Fruit fly (Drosophila melanogaster): ENCODE data around the gene CG45071.

Gene CG45071

dm6 chr3L:15107158-15107775 is 1.6 kb downstream of the CG45071 start (continued):
- TF ChIP-seq pros (GFP tag; optimal IDR thresholded peaks at IDR 0.05) (no peak), CG16779 (GFP tag; IDR thresholded peaks at IDR 0.05) (no peak), CG17328 (GFP tag; IDR thresholded peaks at IDR 0.05) (no peak), Hr78 (GFP tag; optimal IDR thresholded peaks at IDR 0.05) (no peak), bowl (GFP tag; IDR thresholded peaks at IDR 0.05) (0 out of 2 replicates have a peak, but pooled peaks have one; percentile 6), Vsx1 (GFP tag; optimal IDR thresholded peaks at IDR 0.05) (no peak), Fer2 (tag; optimal IDR thresholded peaks at IDR 0.05) (no peak), CG8765 (GFP tag; IDR thresholded peaks at IDR 0.05) (no peak), Optix (GFP tag; IDR thresholded peaks at IDR 0.05) (no peak), dysf (GFP tag; IDR thresholded peaks at IDR 0.05) (no peak), CG11723 (GFP tag; optimal IDR thresholded peaks at IDR 0.05) (no peak), sna (GFP tag; IDR thresholded peaks at IDR 0.05; ENCODE audit: partially characterized antibody) (no peak), Camta (GFP tag; optimal IDR thresholded peaks at IDR 0.05) (no peak), CG17568 (GFP tag; optimal IDR thresholded peaks at IDR 0.05) (no peak), Adf1 (GFP tag; IDR thresholded peaks at IDR 0.05) (peak; percentile 62; the same call in 1 of the 2 replicates), ap (GFP tag; IDR thresholded peaks at IDR 0.05) (no peak), Atf3 (GFP tag; optimal IDR thresholded peaks at IDR 0.05) (no peak), CoRest (tag; optimal IDR thresholded peaks at IDR 0.05) (no peak), Kr (GFP tag; optimal IDR thresholded peaks at IDR 0.05) (no peak), Dll (GFP tag; IDR thresholded peaks at IDR 0.05; ENCODE audit: partially characterized antibody) (no peak), ssp (GFP tag; IDR thresholded peaks at IDR 0.05) (no peak), Elba2 (GFP tag; optimal IDR thresholded peaks at IDR 0.05) (no peak), peb (GFP tag; IDR thresholded peaks at IDR 0.05) (no peak), CG18262 (tag; optimal IDR thresholded peaks at IDR 0.05) (no peak), toy (GFP tag; IDR thresholded peaks at IDR 0.05) (no peak), ash1 (GFP tag; optimal IDR thresholded peaks at IDR 0.05) (no peak), CG3163 (GFP tag; optimal IDR thresholded peaks at IDR 0.05) (no peak), HLH4C (GFP tag; IDR thresholded peaks at IDR 0.05; ENCODE audit: partially characterized antibody) (no peak), CG18476 (GFP tag; optimal IDR thresholded peaks at IDR 0.05) (no peak), CG6175 (GFP tag; IDR thresholded peaks at IDR 0.05) (0 out of 3 replicates have a peak, but pooled peaks have one; percentile 18), E2f2 (GFP tag; IDR thresholded peaks at IDR 0.05) (no peak), cad (GFP tag; optimal IDR thresholded peaks at IDR 0.05) (no peak), CG43689 (GFP tag; IDR thresholded peaks at IDR 0.05) (no peak), CG3838 (GFP tag; optimal IDR thresholded peaks at IDR 0.05) (no peak), CG10959 (GFP tag; IDR thresholded peaks at IDR 0.05) (no peak), CG11696 (GFP tag; IDR thresholded peaks at IDR 0.05) (no peak), gro (GFP tag; optimal IDR thresholded peaks at IDR 0.05) (no peak), CG7786 (GFP tag; optimal IDR thresholded peaks at IDR 0.05) (no peak)

dm6 chr3L:15107776-15108379 is 2.2 kb downstream of the CG45071 start:
- TF ChIP-seq CG2875 (GFP tag; optimal IDR thresholded peaks at IDR 0.05) = peak; percentile 50
- no peak for TF ChIP-seq Deaf1 (tag; optimal IDR thresholded peaks at IDR 0.05)
- TF ChIP-seq CG7271 (tag; optimal IDR thresholded peaks at IDR 0.05) = no peak
- TF ChIP-seq Fer3 (tag; optimal IDR thresholded peaks at IDR 0.05) = no peak
- no peak for TF ChIP-seq CG17802 (tag; optimal IDR thresholded peaks at IDR 0.05)
- no peak for TF ChIP-seq Dbx (GFP tag; IDR thresholded peaks at IDR 0.05)
- peak; percentile 86 for TF ChIP-seq CG18262 (tag; optimal IDR thresholded peaks at IDR 0.05)
- TF ChIP-seq eve (GFP tag; optimal IDR thresholded peaks at IDR 0.05) = no peak
- peak; percentile 40 for TF ChIP-seq ATbp (GFP tag; optimal IDR thresholded peaks at IDR 0.05)
- TF ChIP-seq CG9932 (GFP tag; IDR thresholded peaks at IDR 0.05) = no peak
- no peak for TF ChIP-seq CG15514 (GFP tag; optimal IDR thresholded peaks at IDR 0.05)
- TF ChIP-seq C15 (GFP tag; IDR thresholded peaks at IDR 0.05) = no peak
- no peak for TF ChIP-seq CG4730 (GFP tag; IDR thresholded peaks at IDR 0.05)
- no peak for TF ChIP-seq wdn (GFP tag; IDR thresholded peaks at IDR 0.05)
- no peak for TF ChIP-seq CG11695 (GFP tag; IDR thresholded peaks at IDR 0.05)
- no peak for TF ChIP-seq CG4404 (GFP tag; IDR thresholded peaks at IDR 0.05)

Measured in whole organism, embryonic.